Fruit fly (Drosophila melanogaster) whole organism, prepupa: ENCODE data around the gene CG5674.

Experiments
- CG10631 ChIP-seq: fragments of 200-800 bp; sonication (Bioruptor generic); optimal IDR thresholded peaks from 2 replicates; lab custom pipeline; 2016; ENCODE audit warnings: missing biosample characterization, missing genetic modification characterization
- CG10669 ChIP-seq: fragments of 200-800 bp; sonication (Bioruptor generic); optimal IDR thresholded peaks from 3 replicates; lab custom pipeline; 2018; ENCODE audit warnings: missing biosample characterization, mild to moderate bottlenecking, missing genetic modification characterization, moderate library complexity
- CG11294 ChIP-seq: fragments of 200-800 bp; sonication (Bioruptor generic); IDR thresholded peaks from 2 replicates; pipeline ENCODE4 v1.3.6; 2022; ENCODE audit warnings: missing biosample characterization, missing genetic modification characterization
- CG11762 ChIP-seq: fragments of 200-800 bp; sonication (Bioruptor generic); optimal IDR thresholded peaks from 3 replicates; lab custom pipeline; 2016; ENCODE audit warnings: missing biosample characterization, missing genetic modification characterization; ENCODE audit not compliant: insufficient read depth
- CG11902 ChIP-seq: fragments of 200-800 bp; sonication (Bioruptor generic); optimal IDR thresholded peaks from 3 replicates; lab custom pipeline; 2016; ENCODE audit warnings: missing biosample characterization, missing genetic modification characterization
- CG15336 ChIP-seq: fragments of 200-800 bp; sonication (Bioruptor generic); IDR thresholded peaks from 2 replicates; pipeline ENCODE4 v1.3.6; 2022; ENCODE audit warnings: missing biosample characterization, missing genetic modification characterization
- CG1621 ChIP-seq: fragments of 200-800 bp; sonication (Bioruptor generic); optimal IDR thresholded peaks from 3 replicates; lab custom pipeline; 2018; ENCODE audit warnings: missing biosample characterization, mild to moderate bottlenecking, missing genetic modification characterization
- CG3032 ChIP-seq: fragments of 200-800 bp; optimal IDR thresholded peaks from 2 replicates; lab custom pipeline; 2019; ENCODE audit warnings: missing biosample characterization, mild to moderate bottlenecking, missing genetic modification characterization, moderate library complexity
- CG31627 ChIP-seq: fragments of 200-800 bp; sonication (Bioruptor generic); optimal IDR thresholded peaks from 3 replicates; lab custom pipeline; 2016; ENCODE audit warnings: missing biosample characterization, missing genetic modification characterization
- CG32006 ChIP-seq: fragments of 200-800 bp; sonication (Bioruptor generic); optimal IDR thresholded peaks from 3 replicates; lab custom pipeline; 2017; ENCODE audit warnings: missing biosample characterization, mild to moderate bottlenecking, missing genetic modification characterization
- CG34406 ChIP-seq: fragments of 200-800 bp; sonication (Bioruptor generic); optimal IDR thresholded peaks from 3 replicates; lab custom pipeline; 2016; ENCODE audit warnings: missing biosample characterization, missing genetic modification characterization
- CG3919 ChIP-seq: fragments of 200-800 bp; sonication (Bioruptor generic); optimal IDR thresholded peaks from 3 replicates; lab custom pipeline; 2016; ENCODE audit warnings: missing biosample characterization, missing genetic modification characterization
- CG4318 ChIP-seq: fragments of 200-800 bp; sonication (Bioruptor generic); optimal IDR thresholded peaks from 3 replicates; lab custom pipeline; 2017; ENCODE audit warnings: missing biosample characterization, mild to moderate bottlenecking, missing genetic modification characterization
- CG6163 ChIP-seq: fragments of 200-800 bp; sonication (Bioruptor generic); IDR thresholded peaks from 3 replicates; pipeline ENCODE4 v1.3.6; 2022; ENCODE audit warnings: missing biosample characterization, missing genetic modification characterization
- CG6276 ChIP-seq: fragments of 200-800 bp; sonication (Bioruptor generic); optimal IDR thresholded peaks from 2 replicates; lab custom pipeline; 2017; ENCODE audit warnings: missing biosample characterization, mild to moderate bottlenecking, missing genetic modification characterization
- CG6808 ChIP-seq: fragments of 200-800 bp; sonication (Bioruptor generic); optimal IDR thresholded peaks from 3 replicates; lab custom pipeline; 2017; ENCODE audit warnings: missing biosample characterization, missing genetic modification characterization, mild to moderate bottlenecking, moderate library complexity, missing genetic modification reagents
- CG7368 ChIP-seq: fragments of 200-800 bp; sonication (Bioruptor generic); optimal IDR thresholded peaks from 3 replicates; lab custom pipeline; 2016; ENCODE audit warnings: missing biosample characterization, missing genetic modification characterization
- CG8319 ChIP-seq: fragments of 200-800 bp; sonication (Bioruptor generic); optimal IDR thresholded peaks from 3 replicates; lab custom pipeline; 2016; ENCODE audit warnings: missing biosample characterization, missing genetic modification characterization
- CG8632 ChIP-seq: fragments of 200-800 bp; sonication (Bioruptor generic); optimal IDR thresholded peaks from 3 replicates; lab custom pipeline; 2016; ENCODE audit warnings: missing biosample characterization, missing genetic modification characterization
- Eip75B ChIP-seq: fragments of 200-800 bp; sonication (Bioruptor generic); optimal IDR thresholded peaks from 3 replicates; lab custom pipeline; 2016; ENCODE audit warnings: missing biosample characterization, missing genetic modification characterization
- Eip78C ChIP-seq: fragments of 200-800 bp; sonication (Bioruptor generic); peaks from one replicate; lab custom pipeline; 2016; ENCODE audit warnings: missing biosample characterization, missing genetic modification characterization
- Eip93F ChIP-seq: fragments of 200-800 bp; sonication (Bioruptor generic); optimal IDR thresholded peaks from 2 replicates; lab custom pipeline; 2016; ENCODE audit warnings: missing biosample characterization, mild to moderate bottlenecking, missing genetic modification characterization
- Ets96B ChIP-seq: fragments of 200-800 bp; optimal IDR thresholded peaks from 2 replicates; lab custom pipeline; 2019; ENCODE audit warnings: missing biosample characterization, mild to moderate bottlenecking, missing genetic modification characterization, moderate library complexity
- Gug ChIP-seq: fragments of 200-800 bp; sonication (Bioruptor generic); IDR thresholded peaks from 2 replicates; pipeline ENCODE4 v1.3.6; 2022; ENCODE audit warnings: missing biosample characterization, missing genetic modification characterization
- Hr38 ChIP-seq: sonication (Bioruptor generic); optimal IDR thresholded peaks from 2 replicates; lab custom pipeline; 2016; ENCODE audit warnings: missing biosample characterization, missing genetic modification characterization
- Hr39 ChIP-seq: fragments of 200-800 bp; sonication (Bioruptor generic); optimal IDR thresholded peaks from 2 replicates; lab custom pipeline; 2016; ENCODE audit warnings: missing biosample characterization, missing genetic modification characterization
- Lpt ChIP-seq: fragments of 200-800 bp; sonication (Bioruptor generic); optimal IDR thresholded peaks from 3 replicates; lab custom pipeline; 2016; ENCODE audit warnings: missing biosample characterization, missing genetic modification characterization
- Met ChIP-seq: fragments of 200-800 bp; sonication (Bioruptor generic); optimal IDR thresholded peaks from 3 replicates; lab custom pipeline; 2016; ENCODE audit warnings: missing biosample characterization, missing genetic modification characterization
- OdsH ChIP-seq: fragments of 200-800 bp; sonication (Bioruptor generic); optimal IDR thresholded peaks from 3 replicates; lab custom pipeline; 2016; ENCODE audit warnings: missing biosample characterization, missing genetic modification characterization
- Smox ChIP-seq: fragments of 200-800 bp; sonication (Bioruptor generic); optimal IDR thresholded peaks from 3 replicates; lab custom pipeline; 2016; ENCODE audit warnings: missing biosample characterization, missing genetic modification characterization
- Sox102F ChIP-seq: fragments of 200-800 bp; sonication (Bioruptor generic); optimal IDR thresholded peaks from 2 replicates; lab custom pipeline; 2016; ENCODE audit warnings: missing biosample characterization, mild to moderate bottlenecking, missing genetic modification characterization
- Sox14 ChIP-seq: fragments of 200-800 bp; sonication (Bioruptor generic); optimal IDR thresholded peaks from 3 replicates; lab custom pipeline; 2016; ENCODE audit warnings: missing biosample characterization, missing genetic modification characterization
- Sox15 ChIP-seq: fragments of 200-800 bp; sonication (Bioruptor generic); optimal IDR thresholded peaks from 3 replicates; lab custom pipeline; 2016; ENCODE audit warnings: missing biosample characterization, missing genetic modification characterization
- achi ChIP-seq: fragments of 200-800 bp; sonication (Bioruptor generic); optimal IDR thresholded peaks from 3 replicates; lab custom pipeline; 2016; ENCODE audit warnings: missing biosample characterization, missing genetic modification characterization
- acj6 ChIP-seq: fragments of 200-800 bp; sonication (Bioruptor generic); optimal IDR thresholded peaks from 3 replicates; lab custom pipeline; 2016; ENCODE audit warnings: missing biosample characterization, missing genetic modification characterization
- cyc ChIP-seq: fragments of 200-800 bp; sonication (Bioruptor generic); optimal IDR thresholded peaks from 3 replicates; lab custom pipeline; 2016; ENCODE audit warnings: missing biosample characterization, missing genetic modification characterization
- dsx ChIP-seq: fragments of 200-800 bp; optimal IDR thresholded peaks from 3 replicates; lab custom pipeline; 2019; ENCODE audit warnings: missing biosample characterization, mild to moderate bottlenecking, missing genetic modification characterization, moderate library complexity; ENCODE audit not compliant: poor library complexity, severe bottlenecking
- eg ChIP-seq: fragments of 200-800 bp; sonication (Bioruptor generic); IDR thresholded peaks from 3 replicates; pipeline ENCODE4 v1.3.6; 2022; ENCODE audit warnings: missing biosample characterization, missing genetic modification characterization
- esn ChIP-seq: fragments of 200-800 bp; sonication (Bioruptor generic); optimal IDR thresholded peaks from 2 replicates; lab custom pipeline; 2016; ENCODE audit warnings: missing biosample characterization, mild to moderate bottlenecking, missing genetic modification characterization, moderate library complexity
- fd59A ChIP-seq: fragments of 200-800 bp; sonication (Bioruptor generic); optimal IDR thresholded peaks from 2 replicates; lab custom pipeline; 2017; ENCODE audit warnings: missing biosample characterization, mild to moderate bottlenecking, missing genetic modification characterization, missing genetic modification reagents
- fd85E ChIP-seq: fragments of 200-800 bp; sonication (Bioruptor generic); optimal IDR thresholded peaks from 3 replicates; lab custom pipeline; 2016; ENCODE audit warnings: missing biosample characterization, missing genetic modification characterization
- lz ChIP-seq: fragments of 200-800 bp; sonication (Bioruptor generic); optimal IDR thresholded peaks from 3 replicates; lab custom pipeline; 2016; ENCODE audit warnings: missing biosample characterization, missing genetic modification characterization
- net ChIP-seq: fragments of 200-800 bp; sonication (Bioruptor generic); optimal IDR thresholded peaks from 3 replicates; lab custom pipeline; 2016; ENCODE audit warnings: missing biosample characterization, missing genetic modification characterization
- spab ChIP-seq: fragments of 200-800 bp; sonication (Bioruptor generic); optimal IDR thresholded peaks from 2 replicates; lab custom pipeline; 2017; ENCODE audit warnings: missing biosample characterization, mild to moderate bottlenecking, missing genetic modification characterization, missing genetic modification reagents
- ss ChIP-seq, 2 experiments: fragments of 200-800 bp; sonication (Bioruptor generic); optimal IDR thresholded peaks; 2 replicates in 1 of 2; 3 replicates in 1 of 2; lab custom pipeline; 2017 to 2018; ENCODE audit warnings: mild to moderate bottlenecking in 2 of 2, missing biosample characterization in 2 of 2, missing genetic modification characterization in 2 of 2, moderate library complexity in 1 of 2
- svp ChIP-seq: fragments of 200-800 bp; sonication (Bioruptor generic); peaks from one replicate; lab custom pipeline; 2016; ENCODE audit warnings: missing biosample characterization, missing genetic modification characterization
- topi ChIP-seq: fragments of 200-800 bp; sonication (Bioruptor generic); optimal IDR thresholded peaks from 3 replicates; lab custom pipeline; 2016; ENCODE audit warnings: missing biosample characterization, missing genetic modification characterization
- vri ChIP-seq: fragments of 200-800 bp; sonication (Bioruptor generic); optimal IDR thresholded peaks from 3 replicates; lab custom pipeline; 2016; ENCODE audit warnings: missing biosample characterization, mild to moderate bottlenecking, missing genetic modification characterization

Gene CG5674

dm6 chr2L:18003028-18003836 lies 40.1 kb downstream of the CG5674 start (continued):
- TF ChIP-seq fd59A (GFP tag; lab: Kevin White, UChicago) (peak; percentile 33), ss (GFP tag; optimal IDR thresholded peaks at IDR 0.05; lab: Kevin White, UChicago) (peak; percentile 45 to 87), vri (GFP tag; lab: Kevin White, UChicago) (peak; percentile 40), CG31627 (peak; percentile 41), Gug (GFP tag; lab: Robert Waterston, UW) (peak; percentile 91), CG32006 (peak; percentile 86), CG11762 (GFP tag; lab: Kevin White, UChicago) (peak; percentile 56), CG6163 (peak; percentile 93), Lpt (GFP tag; lab: Kevin White, UChicago) (peak; percentile 68), OdsH (peak; percentile 70), Ets96B (tag; lab: Kevin White, UChicago) (peak; percentile 82), CG6276 (peak; percentile 71), CG7368 (peak; percentile 28), CG1621 (tag; lab: Kevin White, UChicago) (peak; percentile 28), CG11294 (GFP tag; lab: Robert Waterston, UW) (peak; percentile 78), spab (GFP tag; lab: Kevin White, UChicago) (peak; percentile 55), CG6808 (peak; percentile 57), achi (GFP tag; lab: Kevin White, UChicago) (peak; percentile 68), cyc (GFP tag; lab: Kevin White, UChicago) (peak; percentile 58), CG4318 (GFP tag; lab: Kevin White, UChicago) (peak; percentile 71), topi (GFP tag; lab: Kevin White, UChicago) (peak; percentile 64), CG3032 (tag; lab: Kevin White, UChicago) (peak; percentile 71), CG10631 (peak; percentile 74), lz (GFP tag; lab: Kevin White, UChicago) (peak; percentile 63), Smox (GFP tag; lab: Kevin White, UChicago) (peak; percentile 61), CG34406 (peak; percentile 52), CG11902 (GFP tag; lab: Kevin White, UChicago) (peak; percentile 24), esn (GFP tag; lab: Kevin White, UChicago) (peak; percentile 73), CG8319 (GFP tag; lab: Kevin White, UChicago) (peak; percentile 8), Eip78C (GFP tag; lab: Kevin White, UChicago) (peak; percentile 87), svp (peak; percentile 86), Sox102F (peak; percentile 60), Hr38 (GFP tag; lab: Kevin White, UChicago) (no peak), Met (peak; percentile 56), fd85E (GFP tag; lab: Kevin White, UChicago) (no peak), Hr39 (GFP tag; lab: Kevin White, UChicago) (peak; percentile 44), Eip93F (GFP tag; lab: Kevin White, UChicago) (peak; percentile 46)
- TF ChIP-seq, all 60 proteins: peak for 56

DNA sequence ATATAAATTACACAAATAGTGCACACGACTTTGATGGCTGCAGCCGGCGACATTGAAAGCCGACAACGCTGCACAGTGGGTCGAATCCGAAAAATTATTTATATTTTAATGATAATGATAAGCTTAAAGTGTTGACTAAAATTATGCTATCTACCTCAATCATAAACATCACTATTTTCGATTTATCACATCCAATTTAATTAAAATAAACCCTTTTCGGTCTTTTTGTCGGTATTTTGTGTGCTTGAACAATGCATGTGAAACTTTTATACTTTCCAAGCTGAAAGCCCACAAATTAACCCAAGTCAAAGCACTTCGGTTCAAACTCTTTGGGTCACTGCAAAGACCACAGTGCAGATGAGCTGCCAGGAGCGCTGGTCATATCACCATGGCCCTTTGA lies 42.3 kb downstream of the CG5674 start:
- peak; percentile 24 for TF ChIP-seq spab (GFP tag; lab: Kevin White, UChicago)
- TF ChIP-seq CG8632 (GFP tag; lab: Kevin White, UChicago) = peak; percentile 36
- peak; percentile 42 for TF ChIP-seq net (GFP tag; lab: Kevin White, UChicago)
- no peak for TF ChIP-seq Sox102F
- TF ChIP-seq CG10669 (GFP tag; lab: Kevin White, UChicago) = peak; percentile 5
- peak; percentile 93 for TF ChIP-seq CG32006
- TF ChIP-seq Lpt (GFP tag; lab: Kevin White, UChicago) = peak; percentile 64
- TF ChIP-seq CG11762 (GFP tag; lab: Kevin White, UChicago) = peak; percentile 0
- no peak for TF ChIP-seq CG11902 (GFP tag; lab: Kevin White, UChicago)
- TF ChIP-seq lz (GFP tag; lab: Kevin White, UChicago) = peak; percentile 22
- TF ChIP-seq CG15336 (GFP tag; lab: Robert Waterston, UW) = no peak; the same call in 1 of the 2 replicates
- TF ChIP-seq ss (GFP tag; optimal IDR thresholded peaks at IDR 0.05; lab: Kevin White, UChicago) = no peak
- TF ChIP-seq Sox14 = peak; percentile 51
- no peak for TF ChIP-seq CG1621 (tag; lab: Kevin White, UChicago)
- TF ChIP-seq CG10631 = peak; percentile 47
- TF ChIP-seq Sox15 = no peak
- TF ChIP-seq CG3919 (GFP tag; lab: Kevin White, UChicago) = peak; percentile 56
- TF ChIP-seq CG6276 = peak; percentile 73
- peak; percentile 39; the same call in 1 of the 2 replicates for TF ChIP-seq Gug (GFP tag; lab: Robert Waterston, UW)
- no peak for TF ChIP-seq CG31627
- peak; percentile 27 for TF ChIP-seq Eip75B (GFP tag; lab: Kevin White, UChicago)
- peak; percentile 55 for TF ChIP-seq acj6
- peak; percentile 61; the same call in 2 of the 3 replicates for TF ChIP-seq eg (GFP tag; lab: Robert Waterston, UW)
- no peak for TF ChIP-seq dsx
